Worm (Caenorhabditis elegans): ENCODE data around the gene F07C3.16.

DNA sequence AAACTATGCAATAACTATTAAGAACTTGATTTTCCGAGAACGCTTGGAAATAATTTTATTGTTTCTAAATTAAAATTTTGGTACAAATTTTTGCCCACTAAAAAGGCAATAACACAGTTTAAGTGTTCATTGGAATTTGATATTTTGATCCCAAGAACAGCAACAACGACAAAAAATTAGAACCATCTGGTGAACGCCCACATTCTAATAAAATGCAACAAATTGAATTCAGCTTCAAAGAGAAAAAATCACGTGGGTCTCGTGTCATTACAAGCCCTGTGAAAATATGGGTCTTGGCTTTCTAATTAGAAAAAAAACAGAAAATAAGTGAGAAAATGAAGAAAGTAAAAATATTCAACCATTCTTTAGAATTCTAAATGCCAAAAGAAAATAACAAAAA, 14.5 kb upstream of the F07C3.16 start:
- TF ChIP-seq F37B4.10 (GFP tag; IDR thresholded peaks at IDR 0.05) = no peak
- no peak for TF ChIP-seq C06A6.2 (GFP tag; conservative IDR thresholded peaks at IDR 0.05)
- TF ChIP-seq ets-4 (GFP tag; optimal IDR thresholded peaks at IDR 0.05) = no peak
- no peak for TF ChIP-seq bed-2 (GFP tag; IDR thresholded peaks at IDR 0.05)
- no peak for TF ChIP-seq unc-130 (GFP tag; optimal IDR thresholded peaks at IDR 0.05)
- no peak for TF ChIP-seq ZK185.1 (tag; optimal IDR thresholded peaks at IDR 0.05; ENCODE audit: poor library complexity, severe bottlenecking)
- TF ChIP-seq efl-1 (GFP tag; optimal IDR thresholded peaks at IDR 0.05) = no peak
- no peak for TF ChIP-seq pha-4 (tag; optimal IDR thresholded peaks at IDR 0.05)
- no peak for TF ChIP-seq unc-62 (GFP tag; optimal IDR thresholded peaks at IDR 0.05)
- no peak for TF ChIP-seq snpc-1.3 (tag; optimal IDR thresholded peaks at IDR 0.05; ENCODE audit: insufficient read depth)
- TF ChIP-seq hsf-1 (GFP tag; IDR thresholded peaks at IDR 0.05) = no peak
- no peak for TF ChIP-seq let-607 (tag; optimal IDR thresholded peaks at IDR 0.05)
- TF ChIP-seq die-1 (tag; optimal IDR thresholded peaks at IDR 0.05) = no peak
